Worm (Caenorhabditis elegans) whole organism, L3 larva: ENCODE data around the gene ubc-20.

Experiments
- eor-1 ChIP-seq, 2 experiments: fragments of 150-350 bp; optimal IDR thresholded peaks; 2 replicates each; lab custom pipeline; 2014 to 2018; ENCODE audit warnings: missing biosample characterization in 2 of 2, missing genetic modification characterization in 2 of 2
- fos-1 ChIP-seq: fragments of 150-350 bp; optimal IDR thresholded peaks from 2 replicates; lab custom pipeline; 2014; ENCODE audit warnings: missing biosample characterization, missing genetic modification characterization
- jun-1 ChIP-seq: fragments of 150-350 bp; optimal IDR thresholded peaks from 2 replicates; lab custom pipeline; 2014; ENCODE audit warnings: missing biosample characterization, missing genetic modification reagents, missing genetic modification characterization
- nhr-76 ChIP-seq: fragments of 150-350 bp; sonication (generic microtip); optimal IDR thresholded peaks from 5 replicates; lab custom pipeline; 2014; ENCODE audit warnings: missing biosample characterization, missing genetic modification characterization

ce11 chrIII:220368-220767 is 31.7 kb downstream of the ubc-20 start:
- no peak for TF ChIP-seq fos-1 (tag; lab: Kevin White, UChicago)
- no peak for TF ChIP-seq jun-1 (tag; lab: Kevin White, UChicago)
- no peak for TF ChIP-seq nhr-76 (tag; lab: Kevin White, UChicago)
- no peak for TF ChIP-seq eor-1 (tag; optimal IDR thresholded peaks at IDR 0.05; lab: Kevin White, UChicago)
